Worm (Caenorhabditis elegans) whole organism, L4/young adult: ENCODE data around the gene C34D4.10.

Experiments
- dao-5 ChIP-seq: sonication (generic microtip); optimal IDR thresholded peaks from 2 replicates; lab custom pipeline; 2016; ENCODE audit warnings: missing genotype, missing genetic modification characterization, moderate library complexity, missing compliant biosample characterization
- him-1 ChIP-seq: sonication (generic microtip); optimal IDR thresholded peaks from 2 replicates; lab custom pipeline; 2016; ENCODE audit warnings: missing genotype, missing genetic modification reagents, missing genetic modification characterization, missing compliant biosample characterization

ce11 chrIV:7159586-7159985 is 38.4 kb upstream of the C34D4.10 start:
- TF ChIP-seq him-1: no peak
- TF ChIP-seq dao-5: no peak
